Worm (Caenorhabditis elegans): ENCODE data around the gene K08B5.1.

ce11 chrX:16609424-16609823, 51.2 kb downstream of the K08B5.1 start, which contains the start of gene F59C12.3:
- TF ChIP-seq zag-1 (tag; optimal IDR thresholded peaks at IDR 0.05) (no peak), unc-39 (tag; optimal IDR thresholded peaks at IDR 0.05) (no peak), nhr-237 (tag; optimal IDR thresholded peaks at IDR 0.05) (no peak), elt-3 (tag; optimal IDR thresholded peaks at IDR 0.05) (no peak), R02D3.7 (tag; optimal IDR thresholded peaks at IDR 0.05) (no peak), ceh-9 (tag; optimal IDR thresholded peaks at IDR 0.05) (no peak), nhr-11 (tag; optimal IDR thresholded peaks at IDR 0.05) (no peak), fos-1 (tag; optimal IDR thresholded peaks at IDR 0.05) (no peak), pha-4 (tag; optimal IDR thresholded peaks at IDR 0.05) (no peak), ceh-28 (tag; optimal IDR thresholded peaks at IDR 0.05) (no peak), nhr-28 (tag; optimal IDR thresholded peaks at IDR 0.05) (no peak)

All from whole organism, L3 larva.